Fruit fly (Drosophila melanogaster): ENCODE measurements around the gene CG34251.
A peak's percentile ranks its signal among the peaks of the same experiment; 100 is the strongest.

- TF ChIP-seq CG5204 (GFP tag; optimal IDR thresholded peaks at IDR 0.05) (no peak), bab1 (GFP tag; optimal IDR thresholded peaks at IDR 0.05) (peak; percentile 57), cnc (optimal IDR thresholded peaks at IDR 0.05) (no peak), CG1620 (GFP tag; optimal IDR thresholded peaks at IDR 0.05) (peak; percentile 60), toe (GFP tag; optimal IDR thresholded peaks at IDR 0.05) (peak; percentile 31), Hr96 (GFP tag; optimal IDR thresholded peaks at IDR 0.05) (no peak), cic (GFP tag; optimal IDR thresholded peaks at IDR 0.05) (peak; percentile 21), pad (GFP tag; optimal IDR thresholded peaks at IDR 0.05) (no peak), CG33017 (tag; optimal IDR thresholded peaks at IDR 0.05) (no peak), kay (GFP tag; ENCODE audit: borderline replicate concordance) (peak; percentile 81), CG7045 (GFP tag; optimal IDR thresholded peaks at IDR 0.05) (no peak), Clk (GFP tag; optimal IDR thresholded peaks at IDR 0.05) (no peak)
These were observed 26.5 kb upstream of the CG34251 start, which contains the start of gene Pep for dm6 chr3L:17644906-17645244.
